Worm (Caenorhabditis elegans) whole organism, L1 larva: Measurements from ENCODE around the gene glb-15.

ENCODE experiments used
- blmp-1 ChIP-seq: fragments of 150-350 bp; optimal IDR thresholded peaks from 2 replicates; lab custom pipeline; 2014; ENCODE audit warnings: missing biosample characterization, missing genetic modification characterization
- ceh-90 ChIP-seq: sonication (generic microtip); optimal IDR thresholded peaks from 2 replicates; lab custom pipeline; 2016; ENCODE audit warnings: missing genetic modification characterization, missing compliant biosample characterization
- ces-1 ChIP-seq: fragments of 150-350 bp; optimal IDR thresholded peaks from 2 replicates; lab custom pipeline; 2014; ENCODE audit warnings: missing biosample characterization, missing genetic modification reagents, missing genetic modification characterization
- dpl-1 ChIP-seq, 3 experiments: fragments of 150-350 bp in 2 of 3; sonication (generic microtip) in 1 of 3; optimal IDR thresholded peaks; 2 replicates each; lab custom pipeline; 2014 to 2017; ENCODE audit warnings: missing biosample characterization in 3 of 3, missing genetic modification characterization in 3 of 3, missing genetic modification reagents in 3 of 3
- dsc-1 ChIP-seq: sonication (generic microtip); optimal IDR thresholded peaks from 2 replicates; lab custom pipeline; 2016; ENCODE audit warnings: mild to moderate bottlenecking, missing genetic modification characterization, missing compliant biosample characterization
- efl-1 ChIP-seq, 4 experiments: fragments of 150-350 bp; optimal IDR thresholded peaks in 3 of 4; peaks in 1 of 4; 1 replicate in 1 of 4; 2 replicates in 3 of 4; lab custom pipeline; 2014; ENCODE audit warnings: missing biosample characterization in 2 of 4, missing genetic modification characterization in 2 of 4, missing genetic modification reagents in 2 of 4
- efl-3 ChIP-seq: fragments of 200-800 bp; sonication (Bioruptor generic); optimal IDR thresholded peaks from 2 replicates; lab custom pipeline; 2018; ENCODE audit warnings: mild to moderate bottlenecking, missing genetic modification characterization, missing compliant biosample characterization
- elt-3 ChIP-seq, 6 experiments: fragments of 150-350 bp in 1 of 6; sonication (generic microtip); optimal IDR thresholded peaks; 2 replicates each; lab custom pipeline; 2017 to 2018; ENCODE audit warnings: missing biosample characterization in 6 of 6, missing genetic modification characterization in 6 of 6, inconsistent platforms in 1 of 6
- grh-1 ChIP-seq: fragments of 200-800 bp; sonication (Bioruptor generic); IDR thresholded peaks from 2 replicates; pipeline ENCODE4 v1.3.6; 2022; ENCODE audit warnings: missing genetic modification reagents, missing genetic modification characterization, missing compliant biosample characterization
- hlh-17 ChIP-seq: fragments of 200-800 bp; sonication (Bioruptor generic); optimal IDR thresholded peaks from 2 replicates; lab custom pipeline; 2018; ENCODE audit warnings: missing genetic modification characterization, mild to moderate bottlenecking, missing compliant biosample characterization, moderate library complexity, borderline replicate concordance
- irx-1 ChIP-seq: sonication (generic microtip); optimal IDR thresholded peaks from 2 replicates; lab custom pipeline; 2016; ENCODE audit warnings: missing genetic modification characterization, missing compliant biosample characterization
- lin-13 ChIP-seq: fragments of 150-350 bp; optimal IDR thresholded peaks from 2 replicates; lab custom pipeline; 2014; ENCODE audit warnings: missing biosample characterization, missing genetic modification reagents, missing genetic modification characterization
- lin-14 ChIP-seq: fragments of 200-800 bp; sonication (Bioruptor generic); optimal IDR thresholded peaks from 2 replicates; lab custom pipeline; 2018; ENCODE audit warnings: mild to moderate bottlenecking, missing genetic modification characterization, moderate library complexity, missing compliant biosample characterization
- lin-35 ChIP-seq, 2 experiments: fragments of 150-350 bp; optimal IDR thresholded peaks; 2 replicates each; lab custom pipeline; 2014; ENCODE audit warnings: missing biosample characterization in 2 of 2, missing genetic modification characterization in 2 of 2, missing genetic modification reagents in 2 of 2
- mdl-1 ChIP-seq, 2 experiments: fragments of 150-350 bp; optimal IDR thresholded peaks; 2 replicates each; lab custom pipeline; 2014 to 2017; ENCODE audit warnings: missing biosample characterization in 2 of 2, missing genetic modification characterization in 2 of 2, inconsistent platforms in 1 of 2
- mep-1 ChIP-seq: fragments of 150-350 bp; optimal IDR thresholded peaks from 2 replicates; lab custom pipeline; 2014; ENCODE audit warnings: missing biosample characterization, missing genetic modification characterization
- nhr-20 ChIP-seq: sonication (generic microtip); optimal IDR thresholded peaks from 2 replicates; lab custom pipeline; 2016; ENCODE audit warnings: mild to moderate bottlenecking, missing genetic modification characterization, missing compliant biosample characterization
- nhr-71 ChIP-seq: sonication (generic microtip); optimal IDR thresholded peaks from 2 replicates; lab custom pipeline; 2016; ENCODE audit warnings: mild to moderate bottlenecking, missing genetic modification characterization, moderate library complexity, missing compliant biosample characterization
- nhr-85 ChIP-seq: sonication (generic microtip); peaks from one replicate; lab custom pipeline; 2016; ENCODE audit warnings: missing genetic modification characterization, inconsistent platforms, missing compliant biosample characterization
- nhr-90 ChIP-seq: sonication (generic microtip); optimal IDR thresholded peaks from 2 replicates; lab custom pipeline; 2016; ENCODE audit warnings: mild to moderate bottlenecking, missing genetic modification characterization, missing compliant biosample characterization; ENCODE audit not compliant: poor library complexity
- pax-3 ChIP-seq: fragments of 200-800 bp; sonication (Bioruptor generic); optimal IDR thresholded peaks from 2 replicates; lab custom pipeline; 2018; ENCODE audit warnings: mild to moderate bottlenecking, missing genetic modification characterization, moderate library complexity, missing compliant biosample characterization
- pqm-1 ChIP-seq: sonication (generic microtip); optimal IDR thresholded peaks from 3 replicates; lab custom pipeline; 2017; ENCODE audit warnings: missing biosample characterization, missing genetic modification characterization
- rnt-1 ChIP-seq: sonication (generic microtip); optimal IDR thresholded peaks from 2 replicates; lab custom pipeline; 2016; ENCODE audit warnings: mild to moderate bottlenecking, missing genetic modification characterization, moderate library complexity, missing compliant biosample characterization
- skn-1 ChIP-seq: fragments of 150-350 bp; optimal IDR thresholded peaks from 2 replicates; lab custom pipeline; 2014; ENCODE audit warnings: missing biosample characterization, missing genetic modification characterization
- snpc-4 ChIP-seq: fragments of 150-350 bp; optimal IDR thresholded peaks from 2 replicates; lab custom pipeline; 2014; ENCODE audit warnings: missing biosample characterization, missing genetic modification characterization
- snu-23 ChIP-seq: sonication (generic microtip); optimal IDR thresholded peaks from 2 replicates; lab custom pipeline; 2016; ENCODE audit warnings: missing genetic modification characterization, missing compliant biosample characterization
- sptf-1 ChIP-seq: fragments of 150-350 bp; optimal IDR thresholded peaks from 2 replicates; lab custom pipeline; 2014; ENCODE audit warnings: missing biosample characterization, missing genetic modification characterization
- ztf-4 ChIP-seq: fragments of 150-350 bp; optimal IDR thresholded peaks from 2 replicates; lab custom pipeline; 2014; ENCODE audit warnings: missing biosample characterization, missing genetic modification characterization

Gene glb-15

ce11 chrV:11570169-11570651 lies 47.9 kb downstream of the glb-15 start, which contains the start of the genes nhr-101 and pms-2:
TSS of gene nhr-101 (plus strand) at chrV:11570476.
TSS of gene pms-2 (minus strand) at chrV:11570601.
- TF ChIP-seq ceh-90 (tag; lab: Kevin White, UChicago) (no peak), efl-1 (optimal IDR thresholded peaks at IDR 0.05; lab: Kevin White, UChicago) (no peak), efl-1 (GFP tag; optimal IDR thresholded peaks at IDR 0.05 in 1 of 2; lab: Kevin White, UChicago) (peak in 1 of 2 experiments; percentile 87), grh-1 (GFP tag; lab: Robert Waterston, UW) (no peak), snpc-4 (tag; lab: Kevin White, UChicago) (no peak), blmp-1 (peak; percentile 38), nhr-71 (tag; lab: Kevin White, UChicago) (peak; percentile 73), pqm-1 (tag; lab: Kevin White, UChicago) (no peak), lin-13 (GFP tag; lab: Kevin White, UChicago) (no peak), dsc-1 (tag; lab: Kevin White, UChicago) (peak; percentile 73), ces-1 (GFP tag; lab: Kevin White, UChicago) (no peak), ztf-4 (tag; lab: Kevin White, UChicago) (no peak), nhr-90 (tag; lab: Kevin White, UChicago) (no peak), lin-14 (peak; percentile 61), mdl-1 (tag; optimal IDR thresholded peaks at IDR 0.05; lab: Kevin White, UChicago) (no peak), nhr-85 (tag; lab: Kevin White, UChicago) (peak; percentile 76), lin-35 (GFP tag; optimal IDR thresholded peaks at IDR 0.05; lab: Kevin White, UChicago) (peak in 1 of 2 experiments; percentile 19), snu-23 (GFP tag; lab: Kevin White, UChicago) (peak; percentile 50), dpl-1 (GFP tag; optimal IDR thresholded peaks at IDR 0.05; lab: Kevin White, UChicago) (peak in 2 of 3 experiments; percentile 6 to 14), nhr-20 (peak; percentile 51), skn-1 (tag; lab: Kevin White, UChicago) (peak; percentile 76), irx-1 (tag; lab: Kevin White, UChicago) (no peak), hlh-17 (no peak), rnt-1 (tag; lab: Kevin White, UChicago) (peak; percentile 4), mep-1 (tag; lab: Kevin White, UChicago) (peak; percentile 13), efl-3 (GFP tag; lab: Kevin White, UChicago) (no peak), elt-3 (tag; optimal IDR thresholded peaks at IDR 0.05; lab: Kevin White, UChicago) (peak in 1 of 6 experiments; percentile 24), sptf-1 (no peak), pax-3 (tag; lab: Kevin White, UChicago) (no peak)
